Worm (Caenorhabditis elegans) whole organism, L4 larva: ENCODE measurements around the gene Y38H6C.25.
"Not testable (repeated sequence)": the region's sequence is repeated elsewhere in the genome, so short reads cannot be mapped to it uniquely, and the experiment has no call there.

Experiments
- F37D6.2 ChIP-seq: sonication (generic microtip); optimal IDR thresholded peaks from 2 replicates; lab custom pipeline; 2016; ENCODE audit warnings: mild to moderate bottlenecking, missing genetic modification characterization, missing compliant biosample characterization
- duxl-1 ChIP-seq: sonication (generic microtip); optimal IDR thresholded peaks from 2 replicates; lab custom pipeline; 2016; ENCODE audit warnings: mild to moderate bottlenecking, missing genetic modification characterization, moderate library complexity, missing compliant biosample characterization; ENCODE audit not compliant: poor library complexity
- nhr-77 ChIP-seq: fragments of 150-350 bp; optimal IDR thresholded peaks from 2 replicates; lab custom pipeline; 2014; ENCODE audit warnings: missing biosample characterization, missing genetic modification characterization

Y38H6C.25 gene

DNA sequence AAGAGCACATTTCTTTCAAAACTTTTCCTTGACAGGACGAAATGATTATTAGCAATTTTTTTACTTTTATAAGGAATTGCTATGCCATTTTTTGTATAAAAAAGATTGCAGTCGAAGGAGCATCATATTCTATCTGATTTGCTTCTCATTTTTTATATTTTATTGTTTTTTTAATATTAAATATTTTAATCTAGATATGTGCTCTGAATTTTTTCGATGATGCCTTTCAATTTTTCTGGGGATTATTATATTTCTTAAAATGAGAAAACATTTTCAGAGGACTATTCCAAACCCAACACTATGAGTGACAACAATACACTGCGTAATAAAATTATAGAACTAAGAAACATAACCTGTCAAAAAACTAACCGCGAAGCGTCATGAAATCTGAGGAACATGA, 50.0 kb downstream of the Y38H6C.25 start, which contains the start of gene F26F2.4:
Gene F26F2.4 (plus strand): TSS at position 301 of the 400 bp plus-strand sequence.
- TF ChIP-seq duxl-1, F37D6.2, nhr-77 (tag; lab: Kevin White, UChicago): not testable (repeated sequence)
